Fruit fly (Drosophila melanogaster) whole organism, pupa: ENCODE data around the gene Ada1-2.

Source experiments
- CG4496 ChIP-seq: fragments of 200-800 bp; sonication (Bioruptor generic); IDR thresholded peaks from 3 replicates; pipeline ENCODE4 v1.3.6; 2022; ENCODE audit warnings: missing biosample characterization, missing genetic modification characterization
- CG8301 ChIP-seq: fragments of 200-800 bp; sonication (Bioruptor generic); optimal IDR thresholded peaks from 2 replicates; lab custom pipeline; 2018; ENCODE audit warnings: missing biosample characterization, mild to moderate bottlenecking, missing genetic modification characterization
- CG9948 ChIP-seq: fragments of 200-800 bp; sonication (Bioruptor generic); optimal IDR thresholded peaks from 2 replicates; lab custom pipeline; 2018; ENCODE audit warnings: missing biosample characterization, mild to moderate bottlenecking, missing genetic modification characterization, moderate library complexity
- EcR ChIP-seq: fragments of 200-800 bp; sonication (Bioruptor generic); optimal IDR thresholded peaks from 3 replicates; lab custom pipeline; 2019; ENCODE audit warnings: missing biosample characterization, missing genetic modification characterization, mild to moderate bottlenecking, moderate library complexity, missing genetic modification reagents
- Ets98B ChIP-seq: fragments of 200-800 bp; sonication (Bioruptor generic); IDR thresholded peaks from 2 replicates; pipeline ENCODE4 v1.3.6; 2022; ENCODE audit warnings: missing biosample characterization, missing genetic modification characterization
- Pif1B ChIP-seq: fragments of 200-800 bp; sonication (Bioruptor generic); optimal IDR thresholded peaks from 3 replicates; lab custom pipeline; 2016; ENCODE audit warnings: missing biosample characterization, missing genetic modification characterization
- fd96Ca ChIP-seq: fragments of 200-800 bp; sonication (Bioruptor generic); IDR thresholded peaks from 3 replicates; pipeline ENCODE4 v1.3.6; 2022; ENCODE audit warnings: missing biosample characterization, missing genetic modification characterization

dm6 chr2L:12038177-12038581 is 45.5 kb downstream of the Ada1-2 start, which contains the start of gene Tom70:
- no peak for TF ChIP-seq EcR (GFP tag; lab: Kevin White, UChicago)
- TF ChIP-seq CG4496 (GFP tag; lab: Robert Waterston, UW), result no peak
- TF ChIP-seq CG8301 (tag; lab: Kevin White, UChicago), result no peak
- no peak for TF ChIP-seq CG9948 (tag; lab: Kevin White, UChicago)
- no peak for TF ChIP-seq Ets98B (GFP tag; lab: Robert Waterston, UW)
- no peak for TF ChIP-seq fd96Ca (GFP tag; lab: Robert Waterston, UW)
- no peak for TF ChIP-seq Pif1B (GFP tag; lab: Kevin White, UChicago)
